Fruit fly (Drosophila melanogaster): ENCODE data around the gene Atg8a.

The Atg8a gene

DNA sequence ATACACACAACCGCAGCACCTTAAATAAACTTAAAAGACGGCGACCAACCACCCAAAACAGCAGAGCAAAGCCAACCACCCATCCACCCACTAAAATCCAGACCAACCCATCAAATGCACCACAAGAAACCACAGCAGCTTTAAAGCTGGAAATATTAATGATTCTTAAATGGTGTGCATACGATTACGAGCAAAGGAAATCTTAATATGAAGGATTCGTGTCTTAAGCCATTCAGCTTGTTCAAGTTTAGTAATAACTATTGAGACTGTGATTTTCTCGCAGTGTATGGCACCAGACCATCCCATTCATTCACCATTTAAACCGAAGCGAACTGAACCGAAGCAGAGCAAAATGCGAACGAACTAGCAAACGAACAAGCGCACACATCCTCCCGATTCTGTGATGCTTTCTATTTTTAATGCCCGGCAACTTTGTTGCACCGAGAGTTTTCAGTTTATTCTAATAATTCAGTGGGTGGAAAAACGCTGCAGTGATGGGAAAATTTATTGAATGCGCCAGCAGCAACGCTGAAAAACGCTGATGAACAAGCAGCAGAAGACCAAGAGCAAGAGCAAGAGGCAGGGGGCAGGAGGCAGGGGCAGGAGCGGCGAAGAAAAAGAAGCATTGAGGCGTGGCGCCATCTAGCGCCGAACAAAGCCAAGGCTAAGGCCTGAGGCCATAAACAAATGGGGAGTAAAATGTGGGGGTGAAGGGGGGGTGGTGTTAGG, 30.6 kb downstream of the Atg8a start (continued):
- peak; percentile 84 for TF ChIP-seq CG32772 (GFP tag; IDR thresholded peaks at IDR 0.05)
- no peak for TF ChIP-seq hth (optimal IDR thresholded peaks at IDR 0.05)
- peak; percentile 83 for TF ChIP-seq abd-A (tag; optimal IDR thresholded peaks at IDR 0.05)
- peak; percentile 84 for TF ChIP-seq CG12219 (GFP tag; optimal IDR thresholded peaks at IDR 0.05)
- TF ChIP-seq gce (GFP tag; IDR thresholded peaks at IDR 0.05) = peak; percentile 86
- no peak for TF ChIP-seq insv (GFP tag; optimal IDR thresholded peaks at IDR 0.05)
- TF ChIP-seq tup (GFP tag; optimal IDR thresholded peaks at IDR 0.05) = peak; percentile 57
- TF ChIP-seq D (optimal IDR thresholded peaks at IDR 0.05) = no peak
- peak; percentile 88 for TF ChIP-seq D (GFP tag; optimal IDR thresholded peaks at IDR 0.05)
- TF ChIP-seq dysf (GFP tag; IDR thresholded peaks at IDR 0.05) = peak; percentile 90
- no peak for TF ChIP-seq pita (GFP tag; optimal IDR thresholded peaks at IDR 0.05)
- peak; percentile 29 for TF ChIP-seq CG33557 (GFP tag; optimal IDR thresholded peaks at IDR 0.05)
- TF ChIP-seq CG30403 (GFP tag; optimal IDR thresholded peaks at IDR 0.05) = peak; percentile 69
- TF ChIP-seq trh (GFP tag; optimal IDR thresholded peaks at IDR 0.05) = no peak
- TF ChIP-seq bowl (GFP tag; IDR thresholded peaks at IDR 0.05) = peak; percentile 70
- TF ChIP-seq CG10654 (GFP tag; optimal IDR thresholded peaks at IDR 0.05) = peak; percentile 69
- peak; percentile 59; the same call in 1 of the 2 replicates for TF ChIP-seq CG8765 (GFP tag; IDR thresholded peaks at IDR 0.05)
- peak; percentile 2 for TF ChIP-seq pzg (GFP tag; optimal IDR thresholded peaks at IDR 0.05)
- TF ChIP-seq CG6689 (GFP tag; IDR thresholded peaks at IDR 0.05) = peak; percentile 82
- no peak for TF ChIP-seq zen2 (GFP tag; IDR thresholded peaks at IDR 0.05; ENCODE audit: partially characterized antibody)
- TF ChIP-seq CG4854 (GFP tag; optimal IDR thresholded peaks at IDR 0.05) = peak; percentile 74
- TF ChIP-seq caup (GFP tag; optimal IDR thresholded peaks at IDR 0.05; ENCODE audit: severe bottlenecking) = peak; percentile 84
- peak; percentile 87 for TF ChIP-seq CG16863 (GFP tag; optimal IDR thresholded peaks at IDR 0.05)
- TF ChIP-seq sd (tag; optimal IDR thresholded peaks at IDR 0.05) = peak; percentile 60
- TF ChIP-seq Hr3 (GFP tag; optimal IDR thresholded peaks at IDR 0.05) = peak; percentile 79
- TF ChIP-seq Ets97D (GFP tag; optimal IDR thresholded peaks at IDR 0.05) = peak; percentile 56
- TF ChIP-seq run (tag; optimal IDR thresholded peaks at IDR 0.05) = peak; percentile 81
- peak; percentile 27 for TF ChIP-seq CG17912 (GFP tag; optimal IDR thresholded peaks at IDR 0.05)
- TF ChIP-seq CG7745 (tag; optimal IDR thresholded peaks at IDR 0.05) = no peak
- TF ChIP-seq slp2 (GFP tag; optimal IDR thresholded peaks at IDR 0.05) = peak; percentile 84
- TF ChIP-seq CG13624 (GFP tag; optimal IDR thresholded peaks at IDR 0.05) = peak; percentile 81
- TF ChIP-seq Poxn (GFP tag; IDR thresholded peaks at IDR 0.05) = no peak
- peak; percentile 9 for TF ChIP-seq CG8290 (GFP tag; optimal IDR thresholded peaks at IDR 0.05)
- peak in 1 of 2 experiments; percentile 96 for TF ChIP-seq CG8290 (tag; optimal IDR thresholded peaks at IDR 0.05)
- no peak; the same call in 1 of the 2 replicates for TF ChIP-seq crol (GFP tag; IDR thresholded peaks at IDR 0.05)
- TF ChIP-seq br (optimal IDR thresholded peaks at IDR 0.05) = no peak
- peak; percentile 92 for TF ChIP-seq CG31441 (GFP tag; IDR thresholded peaks at IDR 0.05)
- no peak for TF ChIP-seq CG10565 (GFP tag; optimal IDR thresholded peaks at IDR 0.05)
- no peak for TF ChIP-seq fd102C (GFP tag; optimal IDR thresholded peaks at IDR 0.05)
- no peak for TF ChIP-seq cas (GFP tag; IDR thresholded peaks at IDR 0.05)
- peak; percentile 87 for TF ChIP-seq slbo (GFP tag; IDR thresholded peaks at IDR 0.05)
- no peak for TF ChIP-seq Doc3 (GFP tag; IDR thresholded peaks at IDR 0.05; ENCODE audit: partially characterized antibody)
- peak; percentile 66 for TF ChIP-seq CG17186 (GFP tag; optimal IDR thresholded peaks at IDR 0.05)
- peak; percentile 60; the same call in 1 of the 2 replicates for TF ChIP-seq Taf1 (GFP tag; IDR thresholded peaks at IDR 0.05)
- peak; percentile 71 for TF ChIP-seq jigr1 (GFP tag; IDR thresholded peaks at IDR 0.05)
- TF ChIP-seq al (GFP tag; IDR thresholded peaks at IDR 0.05) = 0 out of 2 replicates have a peak, but pooled peaks have one; percentile 42
- TF ChIP-seq CG10321 (GFP tag; IDR thresholded peaks at IDR 0.05) = peak; percentile 52; the same call in 1 of the 2 replicates
- TF ChIP-seq CkIIα-i1 (GFP tag; IDR thresholded peaks at IDR 0.05) = peak; percentile 22; the same call in 1 of the 2 replicates
- no peak for TF ChIP-seq CG12104 (GFP tag; optimal IDR thresholded peaks at IDR 0.05)
- TF ChIP-seq trem (tag; optimal IDR thresholded peaks at IDR 0.05) = peak; percentile 77
- peak; percentile 92 for TF ChIP-seq ATbp (GFP tag; optimal IDR thresholded peaks at IDR 0.05)
